Fruit fly (Drosophila melanogaster) whole organism, embryonic: ENCODE data around the gene CG2964.

Source experiments
- B-H1 ChIP-seq: fragments of 200-800 bp; sonication (Bioruptor generic); IDR thresholded peaks from 3 replicates; pipeline ENCODE4 v1.3.6; 2022; ENCODE audit warnings: missing biosample characterization, missing genetic modification characterization
- Bdp1 ChIP-seq: fragments of 200-800 bp; sonication (Bioruptor generic); optimal IDR thresholded peaks from 3 replicates; lab custom pipeline; 2016; ENCODE audit warnings: missing biosample characterization, missing genetic modification characterization
- CG10979 ChIP-seq: fragments of 200-800 bp; sonication (Bioruptor generic); optimal IDR thresholded peaks from 2 replicates; lab custom pipeline; 2018; ENCODE audit warnings: missing biosample characterization, mild to moderate bottlenecking, missing genetic modification characterization, moderate library complexity
- CG12071 ChIP-seq: fragments of 200-800 bp; sonication (Bioruptor generic); optimal IDR thresholded peaks from 3 replicates; lab custom pipeline; 2018; ENCODE audit warnings: missing biosample characterization, mild to moderate bottlenecking, missing genetic modification characterization
- CG12659 ChIP-seq: fragments of 200-800 bp; sonication (Bioruptor generic); optimal IDR thresholded peaks from 3 replicates; lab custom pipeline; 2017; ENCODE audit warnings: mild to moderate bottlenecking, missing biosample characterization, missing genetic modification reagents, missing genetic modification characterization
- CG13287 ChIP-seq: fragments of 200-800 bp; sonication (Bioruptor generic); IDR thresholded peaks from 2 replicates; pipeline ENCODE4 v1.3.6; 2022; ENCODE audit warnings: missing biosample characterization, missing genetic modification characterization; ENCODE audit not compliant: partially characterized antibody
- CG14441 ChIP-seq: fragments of 200-800 bp; sonication (Bioruptor generic); IDR thresholded peaks from 2 replicates; pipeline ENCODE4 v1.3.6; 2022; ENCODE audit warnings: missing biosample characterization, missing genetic modification characterization
- CG1792 ChIP-seq: fragments of 200-800 bp; sonication (Bioruptor generic); optimal IDR thresholded peaks from 2 replicates; lab custom pipeline; 2016; ENCODE audit warnings: missing biosample characterization, missing genetic modification characterization
- CG2199 ChIP-seq: fragments of 200-800 bp; sonication (Bioruptor generic); IDR thresholded peaks from 3 replicates; pipeline ENCODE4 v1.3.6; 2022; ENCODE audit warnings: missing biosample characterization, missing genetic modification characterization
- CG31224 ChIP-seq: fragments of 200-800 bp; sonication (Bioruptor generic); IDR thresholded peaks from 2 replicates; pipeline ENCODE4 v1.3.6; 2022; ENCODE audit warnings: missing biosample characterization, missing genetic modification characterization
- CG3726 ChIP-seq: fragments of 200-800 bp; sonication (Bioruptor generic); IDR thresholded peaks from 3 replicates; pipeline ENCODE4, ENCODE4 v1.3.6; 2022; ENCODE audit warnings: missing biosample characterization, missing genetic modification characterization
- CG3995 ChIP-seq: fragments of 200-800 bp; sonication (Bioruptor generic); optimal IDR thresholded peaks from 3 replicates; lab custom pipeline; 2016; ENCODE audit warnings: missing biosample characterization, missing genetic modification characterization
- CG4424 ChIP-seq: fragments of 200-800 bp; sonication (Bioruptor generic); optimal IDR thresholded peaks from 3 replicates; lab custom pipeline; 2016; ENCODE audit warnings: missing biosample characterization, missing genetic modification characterization
- CG4617 ChIP-seq: fragments of 200-800 bp; sonication (Bioruptor generic); optimal IDR thresholded peaks from 3 replicates; lab custom pipeline; 2016; ENCODE audit warnings: missing biosample characterization, missing genetic modification characterization, borderline replicate concordance
- CG5245 ChIP-seq: fragments of 200-800 bp; sonication (Bioruptor generic); optimal IDR thresholded peaks from 3 replicates; lab custom pipeline; 2016; ENCODE audit warnings: missing biosample characterization, missing genetic modification characterization
- CG6765 ChIP-seq: fragments of 200-800 bp; sonication (Bioruptor generic); optimal IDR thresholded peaks from 3 replicates; lab custom pipeline; 2017; ENCODE audit warnings: missing biosample characterization, mild to moderate bottlenecking, missing genetic modification characterization
- CG9817 ChIP-seq: fragments of 200-800 bp; sonication (Bioruptor generic); optimal IDR thresholded peaks from 2 replicates; lab custom pipeline; 2018; ENCODE audit warnings: missing biosample characterization, mild to moderate bottlenecking, missing genetic modification characterization, moderate library complexity
- D19A ChIP-seq: fragments of 200-800 bp; optimal IDR thresholded peaks from 3 replicates; lab custom pipeline; 2019; ENCODE audit warnings: missing biosample characterization, mild to moderate bottlenecking, missing genetic modification characterization, moderate library complexity
- ERR ChIP-seq: fragments of 200-800 bp; sonication (Bioruptor generic); optimal IDR thresholded peaks from 2 replicates; lab custom pipeline; 2016; ENCODE audit warnings: missing biosample characterization, missing genetic modification characterization
- Eip74EF ChIP-seq, 2 experiments: fragments of 200-800 bp in 1 of 2; fragments of >200 bp in 1 of 2; sonication (Bioruptor generic) in 1 of 2; optimal IDR thresholded peaks; 2 replicates each; lab custom pipeline; 2017 to 2019; ENCODE audit warnings: missing biosample characterization in 2 of 2, missing genetic modification characterization in 2 of 2, mild to moderate bottlenecking in 1 of 2, moderate library complexity in 1 of 2
- Ets97D ChIP-seq: fragments of 200-800 bp; sonication (Bioruptor generic); optimal IDR thresholded peaks from 3 replicates; lab custom pipeline; 2016; ENCODE audit warnings: missing biosample characterization, missing genetic modification characterization
- Gsc ChIP-seq: fragments of 200-800 bp; sonication (Bioruptor generic); IDR thresholded peaks from 2 replicates; pipeline ENCODE4 v1.3.6; 2022; ENCODE audit warnings: missing biosample characterization, missing genetic modification characterization
- H15 ChIP-seq: fragments of 200-800 bp; sonication (Bioruptor generic); IDR thresholded peaks from 3 replicates; pipeline ENCODE4 v1.3.6; 2022; ENCODE audit warnings: missing biosample characterization, missing genetic modification characterization
- H2.0 ChIP-seq: fragments of 200-800 bp; sonication (Bioruptor generic); IDR thresholded peaks from 2 replicates; pipeline ENCODE4 v1.3.6; 2022; ENCODE audit warnings: missing biosample characterization, missing genetic modification characterization
- HLH4C ChIP-seq: fragments of 200-800 bp; sonication (Bioruptor generic); IDR thresholded peaks from 3 replicates; pipeline ENCODE4 v1.3.6; 2022; ENCODE audit warnings: missing biosample characterization, missing genetic modification characterization; ENCODE audit not compliant: partially characterized antibody
- Hmx ChIP-seq: fragments of 200-800 bp; sonication (Bioruptor generic); optimal IDR thresholded peaks from 2 replicates; lab custom pipeline; 2016; ENCODE audit warnings: missing biosample characterization, missing genetic modification characterization
- Hr51 ChIP-seq, 2 experiments: fragments of 200-800 bp; sonication (Bioruptor generic); optimal IDR thresholded peaks; 2 replicates in 1 of 2; 3 replicates in 1 of 2; lab custom pipeline; 2016 to 2018; ENCODE audit warnings: missing biosample characterization in 2 of 2, missing genetic modification characterization in 2 of 2, mild to moderate bottlenecking in 1 of 2, moderate library complexity in 1 of 2
- Jarid2 ChIP-seq: fragments of 200-800 bp; sonication (Bioruptor generic); optimal IDR thresholded peaks from 3 replicates; lab custom pipeline; 2017; ENCODE audit warnings: mild to moderate bottlenecking, missing biosample characterization, missing genetic modification reagents, missing genetic modification characterization
- Nf-YA ChIP-seq: fragments of 200-800 bp; sonication (Bioruptor generic); IDR thresholded peaks from 2 replicates; pipeline ENCODE4 v1.3.6; 2022; ENCODE audit warnings: missing biosample characterization, missing genetic modification characterization
- Scr ChIP-seq: fragments of 200-800 bp; sonication (Bioruptor generic); IDR thresholded peaks from 2 replicates; pipeline ENCODE4 v1.3.6; 2022; ENCODE audit warnings: missing biosample characterization, missing genetic modification characterization; ENCODE audit not compliant: partially characterized antibody
- Ssrp ChIP-seq: fragments of 200-800 bp; sonication (Bioruptor generic); optimal IDR thresholded peaks from 2 replicates; lab custom pipeline; 2018; ENCODE audit warnings: missing biosample characterization, mild to moderate bottlenecking, missing genetic modification characterization, moderate library complexity
- TFAM ChIP-seq: fragments of 200-800 bp; sonication (Bioruptor generic); optimal IDR thresholded peaks from 2 replicates; lab custom pipeline; 2017; ENCODE audit warnings: missing biosample characterization, missing genetic modification characterization, inconsistent platforms
- aop ChIP-seq: fragments of 200-800 bp; sonication (Bioruptor generic); IDR thresholded peaks from 2 replicates; pipeline ENCODE4 v1.3.6; 2022; ENCODE audit warnings: missing biosample characterization, missing genetic modification characterization
- bab2 ChIP-seq: fragments of 200-800 bp; sonication (Bioruptor generic); optimal IDR thresholded peaks from 2 replicates; lab custom pipeline; 2016; ENCODE audit warnings: missing biosample characterization, missing genetic modification characterization
- caup ChIP-seq: fragments of 200-800 bp; sonication (Bioruptor generic); optimal IDR thresholded peaks from 3 replicates; lab custom pipeline; 2017; ENCODE audit warnings: missing biosample characterization, mild to moderate bottlenecking, missing genetic modification characterization, moderate library complexity; ENCODE audit not compliant: severe bottlenecking
- dati ChIP-seq: fragments of 200-800 bp; sonication (Bioruptor generic); IDR thresholded peaks from 2 replicates; pipeline ENCODE4 v1.3.6; 2022; ENCODE audit warnings: missing biosample characterization, missing genetic modification characterization
- dmrt99B ChIP-seq: fragments of 200-800 bp; sonication (Bioruptor generic); optimal IDR thresholded peaks from 2 replicates; lab custom pipeline; 2018; ENCODE audit warnings: missing biosample characterization, mild to moderate bottlenecking, missing genetic modification characterization, moderate library complexity
- ems ChIP-seq: fragments of 200-800 bp; sonication (Bioruptor generic); optimal IDR thresholded peaks from 3 replicates; lab custom pipeline; 2016; ENCODE audit warnings: missing biosample characterization, missing genetic modification characterization
- gsb-n ChIP-seq: fragments of 200-800 bp; sonication (Bioruptor generic); optimal IDR thresholded peaks from 3 replicates; lab custom pipeline; 2018; ENCODE audit warnings: missing biosample characterization, mild to moderate bottlenecking, missing genetic modification characterization
- jing ChIP-seq: fragments of 200-800 bp; sonication (Bioruptor generic); optimal IDR thresholded peaks from 2 replicates; lab custom pipeline; 2018; ENCODE audit warnings: missing biosample characterization, mild to moderate bottlenecking, missing genetic modification characterization
- pho ChIP-seq: fragments of 200-800 bp; sonication (Bioruptor generic); optimal IDR thresholded peaks from 2 replicates; lab custom pipeline; 2016; ENCODE audit warnings: missing biosample characterization, missing genetic modification characterization
- prd ChIP-seq, 3 experiments: fragments of >200 bp in 2 of 3; fragments of 200-800 bp in 1 of 3; sonication (Bioruptor generic) in 1 of 3; optimal IDR thresholded peaks in 2 of 3; IDR thresholded peaks in 1 of 3; 2 replicates in 2 of 3; 3 replicates in 1 of 3; pipeline versions ENCODE4 v1.3.6 to Lab custom; 2017 to 2022; ENCODE audit warnings: missing biosample characterization in 1 of 3, missing genetic modification characterization in 1 of 3
- schlank ChIP-seq: fragments of 200-800 bp; sonication (Bioruptor generic); optimal IDR thresholded peaks from 2 replicates; lab custom pipeline; 2018; ENCODE audit warnings: missing biosample characterization, mild to moderate bottlenecking, missing genetic modification characterization
- sd ChIP-seq: fragments of 200-800 bp; sonication (Bioruptor generic); optimal IDR thresholded peaks from 3 replicates; lab custom pipeline; 2018; ENCODE audit warnings: missing biosample characterization, mild to moderate bottlenecking, missing genetic modification characterization, moderate library complexity
- sr ChIP-seq: fragments of 200-800 bp; sonication (Bioruptor generic); IDR thresholded peaks from 3 replicates; pipeline ENCODE4 v1.3.6; 2022; ENCODE audit warnings: missing biosample characterization, missing genetic modification characterization
- wdn ChIP-seq: fragments of 200-800 bp; sonication (Bioruptor generic); IDR thresholded peaks from 2 replicates; pipeline ENCODE4 v1.3.6; 2022; ENCODE audit warnings: missing biosample characterization, missing genetic modification characterization
- zen ChIP-seq: fragments of 200-800 bp; sonication (Bioruptor generic); optimal IDR thresholded peaks from 3 replicates; lab custom pipeline; 2018; ENCODE audit warnings: missing biosample characterization, mild to moderate bottlenecking, missing genetic modification characterization, moderate library complexity
- zfh2 ChIP-seq: fragments of 200-800 bp; sonication (Bioruptor generic); optimal IDR thresholded peaks from 2 replicates; lab custom pipeline; 2016; ENCODE audit warnings: missing biosample characterization, missing genetic modification characterization

Gene CG2964

dm6 chr2L:2857862-2858734, 45.9 kb downstream of the CG2964 start (continued):
- TF ChIP-seq CG31224 (GFP tag; lab: Robert Waterston, UW) (no peak), HLH4C (no peak), CG13287 (GFP tag; lab: Robert Waterston, UW) (no peak), CG4424 (GFP tag; lab: Kevin White, UChicago) (peak; percentile 17), sr (GFP tag; lab: Robert Waterston, UW) (no peak), Jarid2 (GFP tag; lab: Kevin White, UChicago) (no peak), wdn (GFP tag; lab: Robert Waterston, UW) (no peak), CG9817 (tag; lab: Kevin White, UChicago) (no peak), jing (GFP tag; lab: Kevin White, UChicago) (no peak), CG14441 (0 out of 2 replicates have a peak, but pooled peaks have one; percentile 22), CG12659 (GFP tag; lab: Kevin White, UChicago) (no peak), ems (no peak), dati (GFP tag; lab: Robert Waterston, UW) (no peak), zfh2 (GFP tag; lab: Kevin White, UChicago) (no peak), B-H1 (GFP tag; lab: Robert Waterston, UW) (no peak), TFAM (GFP tag; lab: Kevin White, UChicago) (no peak), Ssrp (tag; lab: Kevin White, UChicago) (peak; percentile 55), zen (tag; lab: Kevin White, UChicago) (no peak), CG6765 (GFP tag; lab: Kevin White, UChicago) (no peak), D19A (tag; lab: Kevin White, UChicago) (no peak), Bdp1 (GFP tag; lab: Kevin White, UChicago) (no peak), CG2199 (GFP tag; lab: Robert Waterston, UW) (0 out of 3 replicates have a peak, but pooled peaks have one; percentile 20), schlank (tag; lab: Kevin White, UChicago) (no peak), CG4617 (GFP tag; lab: Kevin White, UChicago) (no peak), Nf-YA (GFP tag; lab: Robert Waterston, UW) (no peak), sd (tag; lab: Kevin White, UChicago) (peak; percentile 66), ERR (peak; percentile 19), gsb-n (tag; lab: Kevin White, UChicago) (peak; percentile 75), CG1792 (GFP tag; lab: Kevin White, UChicago) (no peak), caup (GFP tag; lab: Kevin White, UChicago) (no peak), Gsc (GFP tag; lab: Robert Waterston, UW) (no peak), pho (GFP tag; lab: Kevin White, UChicago) (peak; percentile 33), Hr51 (GFP tag; optimal IDR thresholded peaks at IDR 0.05; lab: Kevin White, UChicago) (peak in 1 of 2 experiments; percentile 42), bab2 (no peak), CG3995 (GFP tag; lab: Kevin White, UChicago) (no peak), Hmx (GFP tag; lab: Kevin White, UChicago) (no peak), CG3726 (GFP tag; lab: Robert Waterston, UW) (no peak), Scr (GFP tag; lab: Robert Waterston, UW) (no peak), CG12071 (peak; percentile 42), aop (GFP tag; lab: Robert Waterston, UW) (no peak), CG10979 (tag; lab: Kevin White, UChicago) (no peak), H2.0 (no peak), Eip74EF (GFP tag; optimal IDR thresholded peaks at IDR 0.05; lab: Kevin White, UChicago) (peak in 1 of 2 experiments; percentile 20), CG5245 (peak; percentile 1), prd (optimal IDR thresholded peaks at IDR 0.05; lab: Kevin White, UChicago) (no peak), prd (GFP tag; IDR thresholded peaks at IDR 0.05; lab: Robert Waterston, UW) (peak; percentile 34; the same call in 1 of the 3 replicates), Ets97D (GFP tag; lab: Kevin White, UChicago) (no peak), dmrt99B (tag; lab: Kevin White, UChicago) (peak; percentile 45), H15 (GFP tag; lab: Robert Waterston, UW) (no peak)
